Fruit fly (Drosophila melanogaster) whole organism, wandering third instar larva: Measurements from ENCODE around the gene RpL32.

ENCODE experiments used
- Abd-B ChIP-seq: fragments of >200 bp; optimal IDR thresholded peaks from 2 replicates; lab custom pipeline; 2017; ENCODE audit warnings: missing biosample characterization, missing genetic modification characterization
- CG32264 ChIP-seq: fragments of 200-800 bp; sonication (Bioruptor generic); optimal IDR thresholded peaks from 2 replicates; lab custom pipeline; 2016; ENCODE audit warnings: missing biosample characterization, missing genetic modification characterization
- CG9705 ChIP-seq: fragments of 200-800 bp; sonication (Bioruptor generic); optimal IDR thresholded peaks from 2 replicates; lab custom pipeline; 2018; ENCODE audit warnings: missing biosample characterization, mild to moderate bottlenecking, missing genetic modification characterization
- CrebA ChIP-seq: fragments of 200-800 bp; sonication (Bioruptor generic); optimal IDR thresholded peaks from 2 replicates; lab custom pipeline; 2016; ENCODE audit warnings: missing biosample characterization, mild to moderate bottlenecking, missing genetic modification characterization, borderline replicate concordance
- Dfd ChIP-seq: fragments of >200 bp; optimal IDR thresholded peaks from 2 replicates; lab custom pipeline; 2017; ENCODE audit warnings: missing biosample characterization, missing genetic modification characterization
- GATAd ChIP-seq: sonication (Bioruptor generic); optimal IDR thresholded peaks from 2 replicates; lab custom pipeline; 2016; ENCODE audit warnings: missing biosample characterization, missing genetic modification characterization
- HLH106 ChIP-seq: fragments of 200-800 bp; optimal IDR thresholded peaks from 3 replicates; lab custom pipeline; 2019; ENCODE audit warnings: missing biosample characterization, mild to moderate bottlenecking, missing genetic modification characterization, moderate library complexity
- Hnf4 ChIP-seq: fragments of 200-800 bp; sonication (Bioruptor generic); optimal IDR thresholded peaks from 2 replicates; lab custom pipeline; 2016; ENCODE audit warnings: missing biosample characterization, mild to moderate bottlenecking, missing genetic modification characterization
- Hr83 ChIP-seq: fragments of 200-300 bp; sonication (Bioruptor generic); optimal IDR thresholded peaks from 2 replicates; lab custom pipeline; 2016; ENCODE audit warnings: missing biosample characterization, mild to moderate bottlenecking, missing genetic modification characterization, moderate library complexity; ENCODE audit not compliant: poor library complexity, severe bottlenecking
- Jra ChIP-seq: sonication (Bioruptor generic); optimal IDR thresholded peaks from 2 replicates; lab custom pipeline; 2016; ENCODE audit warnings: missing biosample characterization, missing genetic modification characterization
- Myc ChIP-seq: fragments of >200 bp; optimal IDR thresholded peaks from 2 replicates; lab custom pipeline; 2017
- N ChIP-seq: fragments of >200 bp; optimal IDR thresholded peaks from 2 replicates; lab custom pipeline; 2018; ENCODE audit warnings: missing biosample characterization, missing external identifiers, missing genetic modification characterization
- OdsH ChIP-seq: fragments of 200-800 bp; sonication (Bioruptor generic); optimal IDR thresholded peaks from 2 replicates; lab custom pipeline; 2016; ENCODE audit warnings: missing biosample characterization, mild to moderate bottlenecking, missing genetic modification characterization
- Rel ChIP-seq, 2 experiments: fragments of 200-800 bp; sonication (Bioruptor generic) in 1 of 2; optimal IDR thresholded peaks; 2 replicates in 1 of 2; 3 replicates in 1 of 2; lab custom pipeline; 2016 to 2019; ENCODE audit warnings: mild to moderate bottlenecking in 2 of 2, missing biosample characterization in 2 of 2, missing genetic modification characterization in 2 of 2, moderate library complexity in 1 of 2
- Vsx2 ChIP-seq: fragments of 200-300, 225-300 bp; sonication (Bioruptor generic); optimal IDR thresholded peaks from 2 replicates; lab custom pipeline; 2018; ENCODE audit warnings: missing biosample characterization, missing genetic modification characterization; ENCODE audit not compliant: partially characterized antibody
- br ChIP-seq: fragments of 200-800 bp; sonication (Bioruptor generic); optimal IDR thresholded peaks from 2 replicates; lab custom pipeline; 2016; ENCODE audit warnings: missing biosample characterization, missing genetic modification characterization
- dmrt93B ChIP-seq: fragments of 200-800 bp; sonication (Bioruptor generic); optimal IDR thresholded peaks from 2 replicates; lab custom pipeline; 2018; ENCODE audit warnings: missing biosample characterization, mild to moderate bottlenecking, missing genetic modification characterization
- dsf ChIP-seq: sonication (Bioruptor generic); optimal IDR thresholded peaks from 2 replicates; lab custom pipeline; 2016; ENCODE audit warnings: missing biosample characterization, missing genetic modification characterization, borderline replicate concordance
- ey ChIP-seq: fragments of 200-800 bp; sonication (Bioruptor generic); optimal IDR thresholded peaks from 2 replicates; lab custom pipeline; 2016; ENCODE audit warnings: missing biosample characterization, missing genetic modification characterization
- foxo ChIP-seq, 2 experiments: fragments of 200-800 bp; sonication (Bioruptor generic); optimal IDR thresholded peaks; 2 replicates in 1 of 2; 3 replicates in 1 of 2; lab custom pipeline; 2016 to 2017; ENCODE audit warnings: missing biosample characterization in 2 of 2, missing genetic modification characterization in 2 of 2
- fru ChIP-seq: fragments of 200-800 bp; sonication (Bioruptor generic); optimal IDR thresholded peaks from 3 replicates; lab custom pipeline; 2016; ENCODE audit warnings: missing biosample characterization, mild to moderate bottlenecking, missing genetic modification characterization
- psq ChIP-seq: fragments of 200-800 bp; sonication (Bioruptor generic); optimal IDR thresholded peaks from 3 replicates; lab custom pipeline; 2017; ENCODE audit warnings: missing biosample characterization, mild to moderate bottlenecking, missing genetic modification characterization, moderate library complexity
- rgr ChIP-seq: fragments of 200-800 bp; sonication (Bioruptor generic); optimal IDR thresholded peaks from 3 replicates; lab custom pipeline; 2016; ENCODE audit warnings: missing biosample characterization, mild to moderate bottlenecking, missing genetic modification characterization
- sage ChIP-seq: fragments of 200-800 bp; sonication (Bioruptor generic); optimal IDR thresholded peaks from 2 replicates; lab custom pipeline; 2016; ENCODE audit warnings: missing biosample characterization, mild to moderate bottlenecking, missing genetic modification characterization
- sv ChIP-seq: fragments of 200-800 bp; sonication (Bioruptor generic); optimal IDR thresholded peaks from 3 replicates; lab custom pipeline; 2016; ENCODE audit warnings: missing biosample characterization, missing genetic modification characterization
- tai ChIP-seq: sonication (Bioruptor generic); optimal IDR thresholded peaks from 2 replicates; lab custom pipeline; 2016; ENCODE audit warnings: missing biosample characterization, missing genetic modification characterization
- usp ChIP-seq: fragments of >200 bp; optimal IDR thresholded peaks from 2 replicates; lab custom pipeline; 2017; ENCODE audit warnings: missing biosample characterization, missing genetic modification characterization
- woc ChIP-seq: sonication (Bioruptor generic); optimal IDR thresholded peaks from 2 replicates; lab custom pipeline; 2016; ENCODE audit warnings: missing biosample characterization, mild to moderate bottlenecking, missing genetic modification characterization

Gene RpL32

dm6 chr3R:30000286-30000685, 45.7 kb downstream of the RpL32 start, which contains the start of gene Tace:
Tace (plus strand) TSS chr3R:30000530.
- TF ChIP-seq CrebA (no peak), CG9705 (GFP tag; lab: Kevin White, UChicago) (no peak), Myc (lab: Kevin White, UChicago) (no peak), Hnf4 (GFP tag; lab: Kevin White, UChicago) (no peak)

dm6 chr3R:29999495-29999894, 46.5 kb downstream of the RpL32 start, which contains the start of gene CG34298:
CG34298 (plus strand) TSS chr3R:29999795.
- TF ChIP-seq Hr83 (GFP tag; lab: Kevin White, UChicago) (no peak), CG32264 (GFP tag; lab: Kevin White, UChicago) (no peak), CG9705 (GFP tag; lab: Kevin White, UChicago) (no peak), usp (GFP tag; lab: Kevin White, UChicago) (no peak), GATAd (no peak), ey (GFP tag; lab: Kevin White, UChicago) (no peak), dmrt93B (GFP tag; lab: Kevin White, UChicago) (no peak), br (GFP tag; lab: Kevin White, UChicago) (no peak), tai (no peak), fru (no peak), Dfd (no peak), woc (GFP tag; lab: Kevin White, UChicago) (no peak), sv (GFP tag; lab: Kevin White, UChicago) (no peak), dsf (no peak), Hnf4 (GFP tag; lab: Kevin White, UChicago) (no peak)
- TF ChIP-seq, all 38 proteins: peak for 0

- no peak for TF ChIP-seq GATAd
- TF ChIP-seq Abd-B, result no peak
- TF ChIP-seq N, result no peak
- TF ChIP-seq sage (GFP tag; lab: Kevin White, UChicago), result no peak
- no peak for TF ChIP-seq usp (GFP tag; lab: Kevin White, UChicago)
- no peak for TF ChIP-seq dmrt93B (GFP tag; lab: Kevin White, UChicago)
- peak; percentile 7 for TF ChIP-seq HLH106 (tag; lab: Kevin White, UChicago)
- TF ChIP-seq Vsx2 (GFP tag; lab: Kevin White, UChicago), result no peak
- TF ChIP-seq Rel (GFP tag; optimal IDR thresholded peaks at IDR 0.05; lab: Kevin White, UChicago), result no peak
- TF ChIP-seq Rel (tag; optimal IDR thresholded peaks at IDR 0.05; lab: Kevin White, UChicago), result peak; percentile 67
- TF ChIP-seq rgr (GFP tag; lab: Kevin White, UChicago), result no peak
- TF ChIP-seq foxo (GFP tag; optimal IDR thresholded peaks at IDR 0.05; lab: Kevin White, UChicago), result no peak
- TF ChIP-seq ey (GFP tag; lab: Kevin White, UChicago), result peak; percentile 51
- peak; percentile 28 for TF ChIP-seq Myc (lab: Kevin White, UChicago)
- no peak for TF ChIP-seq psq (GFP tag; lab: Kevin White, UChicago)
- TF ChIP-seq fru, result no peak
- TF ChIP-seq dsf, result no peak
- no peak for TF ChIP-seq CrebA
- TF ChIP-seq Jra (GFP tag; lab: Kevin White, UChicago), result no peak
- TF ChIP-seq Hr83 (GFP tag; lab: Kevin White, UChicago), result no peak
- no peak for TF ChIP-seq br (GFP tag; lab: Kevin White, UChicago)
- TF ChIP-seq OdsH (GFP tag; lab: Kevin White, UChicago), result peak; percentile 54
These were observed 48.2 kb downstream of the RpL32 start, which contains the start of the genes CG15525 and CG11504 for dm6 chr3R:29997607-29998236. CG15525 (minus strand) TSS chr3R:29997676. CG11504 (plus strand) TSS chr3R:29997900.
